Fruit fly (Drosophila melanogaster): ENCODE data around the gene ema.

Gene ema

DNA sequence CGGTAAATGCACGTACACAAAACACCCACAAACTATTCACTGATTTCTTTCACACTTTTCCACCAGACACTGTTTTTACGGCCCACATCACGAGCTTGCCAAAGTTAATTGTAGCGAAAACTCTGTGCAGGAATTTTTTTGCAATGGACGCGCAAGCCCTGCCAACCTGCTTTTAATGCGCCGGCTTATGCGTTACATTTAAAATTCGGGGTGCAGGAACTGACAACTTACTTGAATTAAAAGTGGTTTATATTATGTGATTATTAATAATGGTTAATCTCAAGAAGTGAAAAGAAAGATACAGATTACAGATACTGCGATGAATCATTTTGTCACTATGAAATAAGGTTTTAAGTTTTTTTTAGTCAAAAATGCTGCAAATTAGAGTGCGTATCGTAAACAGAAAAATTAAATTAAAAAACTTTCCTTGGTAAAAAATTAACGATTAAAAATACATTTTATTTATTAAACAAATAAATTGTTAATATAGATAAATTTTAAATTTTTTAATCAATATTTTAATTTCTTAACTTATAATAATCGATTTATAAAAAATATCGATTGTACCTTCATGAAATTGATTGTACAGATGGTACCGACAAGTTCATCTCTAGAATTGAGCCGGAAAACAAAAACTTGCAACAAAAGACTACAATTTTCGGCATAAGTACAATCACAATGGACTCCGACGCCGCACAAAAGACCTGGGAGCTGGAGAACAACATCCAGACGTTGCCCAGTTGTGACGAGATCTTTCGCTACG lies 28.2 kb upstream of the ema start, which contains the start of the genes CG42232 and CSN5 (continued):
- TF ChIP-seq CG3995 (GFP tag; optimal IDR thresholded peaks at IDR 0.05) (peak; percentile 45), Lhr (GFP tag; optimal IDR thresholded peaks at IDR 0.05) (no peak), gsb (GFP tag; IDR thresholded peaks at IDR 0.05) (no peak), vfl (GFP tag; optimal IDR thresholded peaks at IDR 0.05) (no peak), CG1233 (GFP tag; optimal IDR thresholded peaks at IDR 0.05) (no peak), CG30020 (tag; optimal IDR thresholded peaks at IDR 0.05) (peak; percentile 37), ham (GFP tag; IDR thresholded peaks at IDR 0.05) (no peak), CG7372 (GFP tag; IDR thresholded peaks at IDR 0.05) (no peak), CG9876 (GFP tag; optimal IDR thresholded peaks at IDR 0.05) (no peak), CG6791 (GFP tag; IDR thresholded peaks at IDR 0.05; ENCODE audit: partially characterized antibody) (peak; percentile 52; the same call in 1 of the 3 replicates), NC2β (GFP tag; optimal IDR thresholded peaks at IDR 0.05) (peak; percentile 40), CG7928 (GFP tag; optimal IDR thresholded peaks at IDR 0.05) (no peak), E2f2 (GFP tag; IDR thresholded peaks at IDR 0.05) (peak; percentile 62), Ets65A (GFP tag) (peak; percentile 91), Fer3 (tag; optimal IDR thresholded peaks at IDR 0.05) (no peak), Side (GFP tag; optimal IDR thresholded peaks at IDR 0.05) (peak; percentile 42), CG2199 (GFP tag; IDR thresholded peaks at IDR 0.05) (no peak), lola (GFP tag; optimal IDR thresholded peaks at IDR 0.05) (peak in 1 of 3 experiments; percentile 62), ash1 (GFP tag; optimal IDR thresholded peaks at IDR 0.05) (no peak), CG5180 (GFP tag; optimal IDR thresholded peaks at IDR 0.05) (no peak), CG31224 (GFP tag; IDR thresholded peaks at IDR 0.05) (no peak), Dll (GFP tag; IDR thresholded peaks at IDR 0.05; ENCODE audit: partially characterized antibody) (peak; percentile 74), CG7786 (GFP tag; optimal IDR thresholded peaks at IDR 0.05) (peak; percentile 9), klu (GFP tag; IDR thresholded peaks at IDR 0.05) (no peak), CG3065 (GFP tag; optimal IDR thresholded peaks at IDR 0.05) (no peak), CG17612 (GFP tag; IDR thresholded peaks at IDR 0.05) (no peak), CG11504 (tag; optimal IDR thresholded peaks at IDR 0.05) (no peak), Oli (tag; optimal IDR thresholded peaks at IDR 0.05) (no peak), HHEX (GFP tag; optimal IDR thresholded peaks at IDR 0.05) (peak; percentile 33), CG4328 (GFP tag; optimal IDR thresholded peaks at IDR 0.05) (peak; percentile 27), lilli (GFP tag; optimal IDR thresholded peaks at IDR 0.05) (no peak), sc (optimal IDR thresholded peaks at IDR 0.05) (no peak), sc (GFP tag; optimal IDR thresholded peaks at IDR 0.05) (no peak), psq (GFP tag; optimal IDR thresholded peaks at IDR 0.05) (peak; percentile 28), Meics (GFP tag; optimal IDR thresholded peaks at IDR 0.05) (peak; percentile 15), CG11398 (GFP tag; optimal IDR thresholded peaks at IDR 0.05) (no peak), CG14050 (GFP tag; IDR thresholded peaks at IDR 0.05) (no peak), gro (GFP tag; optimal IDR thresholded peaks at IDR 0.05) (no peak), danr (GFP tag; IDR thresholded peaks at IDR 0.05) (no peak), CG15269 (tag; optimal IDR thresholded peaks at IDR 0.05) (no peak), GATAe (GFP tag; conservative IDR thresholded peaks at IDR 0.05) (no peak), Hr78 (GFP tag; optimal IDR thresholded peaks at IDR 0.05) (no peak), NC2α (GFP tag; optimal IDR thresholded peaks at IDR 0.05) (no peak), toy (GFP tag; IDR thresholded peaks at IDR 0.05) (no peak), Max (GFP tag; optimal IDR thresholded peaks at IDR 0.05) (no peak), Fer1 (GFP tag; optimal IDR thresholded peaks at IDR 0.05) (no peak), CG33213 (GFP tag; optimal IDR thresholded peaks at IDR 0.05) (no peak), CG7745 (tag; optimal IDR thresholded peaks at IDR 0.05) (no peak), CG17568 (GFP tag; optimal IDR thresholded peaks at IDR 0.05) (no peak), CG12219 (GFP tag; optimal IDR thresholded peaks at IDR 0.05) (no peak)
